Worm (Caenorhabditis elegans) whole organism, L4/young adult: ENCODE data around the gene str-27.

Experiments used
- dao-5 ChIP-seq: sonication (generic microtip); optimal IDR thresholded peaks from 2 replicates; lab custom pipeline; 2016; ENCODE audit warnings: missing genotype, missing genetic modification characterization, moderate library complexity, missing compliant biosample characterization
- him-1 ChIP-seq: sonication (generic microtip); optimal IDR thresholded peaks from 2 replicates; lab custom pipeline; 2016; ENCODE audit warnings: missing genotype, missing genetic modification reagents, missing genetic modification characterization, missing compliant biosample characterization

ce11 chrV:15716679-15717078 is 18.9 kb downstream of the str-27 start, which contains the start of gene Y6E2A.4:
- TF ChIP-seq dao-5 (tag; lab: Kevin White, UChicago) (no peak), him-1 (tag; lab: Kevin White, UChicago) (no peak)
